Worm (Caenorhabditis elegans) whole organism, early embryonic: ENCODE results near the gene ced-10.
A peak's percentile ranks its signal among the peaks of the same experiment; 100 is the strongest.

Source experiments
- B0310.2 ChIP-seq: sonication (generic microtip); optimal IDR thresholded peaks from 2 replicates; lab custom pipeline; 2016; ENCODE audit warnings: mild to moderate bottlenecking, missing genetic modification characterization, missing compliant biosample characterization
- F13C5.2 ChIP-seq: sonication (generic microtip); optimal IDR thresholded peaks from 2 replicates; lab custom pipeline; 2017; ENCODE audit warnings: mild to moderate bottlenecking, missing genetic modification characterization, inconsistent platforms, missing compliant biosample characterization
- aly-1 ChIP-seq: sonication (generic microtip); optimal IDR thresholded peaks from 2 replicates; lab custom pipeline; 2016; ENCODE audit warnings: missing genetic modification characterization, missing compliant biosample characterization
- ama-1 ChIP-seq: fragments of 150-350 bp; optimal IDR thresholded peaks from 2 replicates; lab custom pipeline; 2014
- ceh-13 ChIP-seq: fragments of 200-800 bp; sonication (Bioruptor generic); optimal IDR thresholded peaks from 2 replicates; lab custom pipeline; 2018; ENCODE audit warnings: mild to moderate bottlenecking, missing genetic modification characterization, missing compliant biosample characterization
- ceh-36 ChIP-seq: sonication (generic microtip); optimal IDR thresholded peaks from 2 replicates; lab custom pipeline; 2016; ENCODE audit warnings: missing genetic modification characterization, inconsistent platforms, missing compliant biosample characterization
- ets-7 ChIP-seq: sonication (generic microtip); optimal IDR thresholded peaks from 2 replicates; lab custom pipeline; 2016; ENCODE audit warnings: missing genotype, missing genetic modification characterization, missing compliant biosample characterization
- flt-1 ChIP-seq: fragments of 200-800 bp; sonication (Bioruptor generic); IDR thresholded peaks from 2 replicates; pipeline ENCODE4 v1.3.6; 2022; ENCODE audit warnings: missing genetic modification characterization, missing compliant biosample characterization
- hmbx-1 ChIP-seq: sonication (generic microtip); optimal IDR thresholded peaks from 2 replicates; lab custom pipeline; 2016; ENCODE audit warnings: mild to moderate bottlenecking, missing genetic modification characterization, missing compliant biosample characterization
- hmg-4 ChIP-seq: fragments of 200-800 bp; sonication (Bioruptor generic); optimal IDR thresholded peaks from 2 replicates; lab custom pipeline; 2018; ENCODE audit warnings: mild to moderate bottlenecking, missing genetic modification characterization, missing compliant biosample characterization
- hnd-1 ChIP-seq: sonication (generic microtip); optimal IDR thresholded peaks from 2 replicates; lab custom pipeline; 2016; ENCODE audit warnings: missing genetic modification characterization, missing compliant biosample characterization
- pes-1 ChIP-seq: fragments of 200-800 bp; sonication (Bioruptor generic); IDR thresholded peaks from 2 replicates; pipeline ENCODE4 v1.3.6; 2022; ENCODE audit warnings: missing genetic modification reagents, missing genetic modification characterization, missing compliant biosample characterization
- scrt-1 ChIP-seq: fragments of 200-800 bp; sonication (Bioruptor generic); IDR thresholded peaks from 2 replicates; pipeline ENCODE4 v1.3.6; 2022; ENCODE audit warnings: missing genetic modification characterization, missing compliant biosample characterization
- sea-1 ChIP-seq: fragments of 200-800 bp; sonication (Bioruptor generic); conservative IDR thresholded peaks from 2 replicates; pipeline ENCODE4 v1.3.6; 2022; ENCODE audit warnings: missing genetic modification characterization, missing compliant biosample characterization
- tbx-11 ChIP-seq: fragments of 200-800 bp; sonication (Bioruptor generic); IDR thresholded peaks from 2 replicates; pipeline ENCODE4 v1.3.6; 2022; ENCODE audit warnings: missing genetic modification characterization, missing compliant biosample characterization
- tbx-37 ChIP-seq: fragments of 200-800 bp; sonication (Bioruptor generic); conservative IDR thresholded peaks from 2 replicates; pipeline ENCODE4 v1.3.6; 2022; ENCODE audit warnings: missing genetic modification reagents, missing genetic modification characterization, missing compliant biosample characterization
- tra-4 ChIP-seq: sonication (generic microtip); optimal IDR thresholded peaks from 2 replicates; lab custom pipeline; 2017; ENCODE audit warnings: missing genetic modification characterization, missing compliant biosample characterization

The ced-10 gene

ce11 chrIV:3526831-3527404, 17.6 kb upstream of the ced-10 start, which contains the start of gene M57.2:
TSS of gene M57.2 (plus strand) at chrIV:3527354.
- TF ChIP-seq tbx-11 (GFP tag; lab: Robert Waterston, UW) = no peak
- TF ChIP-seq flt-1 (GFP tag; lab: Robert Waterston, UW) = no peak
- no peak for TF ChIP-seq F13C5.2 (tag; lab: Kevin White, UChicago)
- TF ChIP-seq ama-1 (lab: Kevin White, UChicago) = no peak
- no peak for TF ChIP-seq hmg-4 (GFP tag; lab: Kevin White, UChicago)
- no peak for TF ChIP-seq tbx-37 (GFP tag; lab: Robert Waterston, UW)
- TF ChIP-seq aly-1 (tag; lab: Kevin White, UChicago) = no peak
- TF ChIP-seq tra-4 (tag; lab: Kevin White, UChicago) = no peak
- TF ChIP-seq hmbx-1 (tag; lab: Kevin White, UChicago) = no peak
- no peak for TF ChIP-seq hnd-1
- TF ChIP-seq ets-7 (tag; lab: Kevin White, UChicago) = no peak
- no peak for TF ChIP-seq ceh-13

- no peak for TF ChIP-seq aly-1 (tag; lab: Kevin White, UChicago)
- no peak for TF ChIP-seq ceh-36 (tag; lab: Kevin White, UChicago)
- no peak for TF ChIP-seq scrt-1 (GFP tag; lab: Robert Waterston, UW)
- TF ChIP-seq hnd-1 = no peak
- TF ChIP-seq tbx-11 (GFP tag; lab: Robert Waterston, UW) = no peak
- no peak for TF ChIP-seq tra-4 (tag; lab: Kevin White, UChicago)
- TF ChIP-seq B0310.2 (tag; lab: Kevin White, UChicago) = peak; percentile 29
- no peak for TF ChIP-seq flt-1 (GFP tag; lab: Robert Waterston, UW)
- TF ChIP-seq ama-1 (lab: Kevin White, UChicago) = peak; percentile 61
- no peak for TF ChIP-seq tbx-37 (GFP tag; lab: Robert Waterston, UW)
Observed at ce11 chrIV:3526144-3526797, 16.9 kb upstream of the ced-10 start.

ce11 chrIV:3524584-3525020, 15.3 kb upstream of the ced-10 start:
- TF ChIP-seq tbx-37 (GFP tag; lab: Robert Waterston, UW) (peak; percentile 82), aly-1 (tag; lab: Kevin White, UChicago) (peak; percentile 92), ceh-13 (peak; percentile 73), F13C5.2 (tag; lab: Kevin White, UChicago) (peak; percentile 86), ets-7 (tag; lab: Kevin White, UChicago) (peak; percentile 67), hnd-1 (peak; percentile 75), flt-1 (GFP tag; lab: Robert Waterston, UW) (peak; percentile 89), tra-4 (tag; lab: Kevin White, UChicago) (peak; percentile 51), ama-1 (lab: Kevin White, UChicago) (peak; percentile 10), sea-1 (GFP tag; lab: Robert Waterston, UW) (peak; percentile 91), ceh-36 (tag; lab: Kevin White, UChicago) (peak; percentile 86), B0310.2 (tag; lab: Kevin White, UChicago) (peak; percentile 85), tbx-11 (GFP tag; lab: Robert Waterston, UW) (peak; percentile 85), pes-1 (peak; percentile 94), scrt-1 (GFP tag; lab: Robert Waterston, UW) (peak; percentile 91), hmg-4 (GFP tag; lab: Kevin White, UChicago) (peak; percentile 89), hmbx-1 (tag; lab: Kevin White, UChicago) (peak; percentile 45)

- TF ChIP-seq scrt-1 (GFP tag; lab: Robert Waterston, UW) (0 out of 2 replicates have a peak, but pooled peaks have one; percentile 29), tbx-11 (GFP tag; lab: Robert Waterston, UW) (no peak)
Observed at ce11 chrIV:3523419-3523818, 14.1 kb upstream of the ced-10 start.

- TF ChIP-seq ets-7 (tag; lab: Kevin White, UChicago) = no peak
- TF ChIP-seq scrt-1 (GFP tag; lab: Robert Waterston, UW) = no peak
- TF ChIP-seq hnd-1 = no peak
- TF ChIP-seq sea-1 (GFP tag; lab: Robert Waterston, UW) = no peak
- no peak for TF ChIP-seq hmg-4 (GFP tag; lab: Kevin White, UChicago)
- TF ChIP-seq tra-4 (tag; lab: Kevin White, UChicago) = no peak
- TF ChIP-seq B0310.2 (tag; lab: Kevin White, UChicago) = no peak
- peak; percentile 39 for TF ChIP-seq ceh-36 (tag; lab: Kevin White, UChicago)
- no peak for TF ChIP-seq hmbx-1 (tag; lab: Kevin White, UChicago)
- TF ChIP-seq tbx-37 (GFP tag; lab: Robert Waterston, UW) = no peak
- no peak for TF ChIP-seq aly-1 (tag; lab: Kevin White, UChicago)
- TF ChIP-seq pes-1 = no peak
- no peak for TF ChIP-seq tbx-11 (GFP tag; lab: Robert Waterston, UW)
- TF ChIP-seq F13C5.2 (tag; lab: Kevin White, UChicago) = no peak
- no peak for TF ChIP-seq ama-1 (lab: Kevin White, UChicago)
- 0 out of 2 replicates have a peak, but pooled peaks have one; percentile 18 for TF ChIP-seq flt-1 (GFP tag; lab: Robert Waterston, UW)
Observed at ce11 chrIV:3521710-3522109, 12.4 kb upstream of the ced-10 start.

- TF ChIP-seq flt-1 (GFP tag; lab: Robert Waterston, UW) (0 out of 2 replicates have a peak, but pooled peaks have one; percentile 9), tbx-37 (GFP tag; lab: Robert Waterston, UW) (no peak)
Observed at ce11 chrIV:3520957-3521356, 11.6 kb upstream of the ced-10 start.

ce11 chrIV:3520374-3520773, 11.0 kb upstream of the ced-10 start:
- TF ChIP-seq hmg-4 (GFP tag; lab: Kevin White, UChicago) (no peak), scrt-1 (GFP tag; lab: Robert Waterston, UW) (no peak), sea-1 (GFP tag; lab: Robert Waterston, UW) (no peak), ama-1 (lab: Kevin White, UChicago) (no peak), ets-7 (tag; lab: Kevin White, UChicago) (no peak), tra-4 (tag; lab: Kevin White, UChicago) (no peak), hmbx-1 (tag; lab: Kevin White, UChicago) (no peak), tbx-37 (GFP tag; lab: Robert Waterston, UW) (no peak), pes-1 (no peak), F13C5.2 (tag; lab: Kevin White, UChicago) (no peak), tbx-11 (GFP tag; lab: Robert Waterston, UW) (no peak), aly-1 (tag; lab: Kevin White, UChicago) (no peak), flt-1 (GFP tag; lab: Robert Waterston, UW) (no peak), hnd-1 (no peak), ceh-13 (no peak), B0310.2 (tag; lab: Kevin White, UChicago) (no peak), ceh-36 (tag; lab: Kevin White, UChicago) (no peak)
